Fruit fly (Drosophila melanogaster) whole organism, wandering third instar larva: ENCODE data around the gene sinah.

Source experiments
- CG32264 ChIP-seq: fragments of 200-800 bp; sonication (Bioruptor generic); optimal IDR thresholded peaks from 2 replicates; lab custom pipeline; 2016; ENCODE audit warnings: missing biosample characterization, missing genetic modification characterization
- Dif ChIP-seq: fragments of 200-275, 200-300 bp; sonication (Bioruptor generic); optimal IDR thresholded peaks from 2 replicates; lab custom pipeline; 2018; ENCODE audit warnings: missing biosample characterization, missing genetic modification characterization; ENCODE audit not compliant: partially characterized antibody
- Hr83 ChIP-seq: fragments of 200-300 bp; sonication (Bioruptor generic); optimal IDR thresholded peaks from 2 replicates; lab custom pipeline; 2016; ENCODE audit warnings: missing biosample characterization, mild to moderate bottlenecking, missing genetic modification characterization, moderate library complexity; ENCODE audit not compliant: poor library complexity, severe bottlenecking
- Myc ChIP-seq: fragments of >200 bp; optimal IDR thresholded peaks from 2 replicates; lab custom pipeline; 2017
- dmrt93B ChIP-seq: fragments of 200-800 bp; sonication (Bioruptor generic); optimal IDR thresholded peaks from 2 replicates; lab custom pipeline; 2018; ENCODE audit warnings: missing biosample characterization, mild to moderate bottlenecking, missing genetic modification characterization
- fru ChIP-seq: fragments of 200-800 bp; sonication (Bioruptor generic); optimal IDR thresholded peaks from 3 replicates; lab custom pipeline; 2016; ENCODE audit warnings: missing biosample characterization, mild to moderate bottlenecking, missing genetic modification characterization
- h ChIP-seq: fragments of 200-800 bp; sonication (Bioruptor generic); optimal IDR thresholded peaks from 3 replicates; lab custom pipeline; 2016; ENCODE audit warnings: missing biosample characterization, mild to moderate bottlenecking, missing genetic modification characterization
- pan ChIP-seq: fragments of >200 bp; optimal IDR thresholded peaks from 2 replicates; lab custom pipeline; 2017

- TF ChIP-seq Hr83 (GFP tag; lab: Kevin White, UChicago) (no peak), Myc (lab: Kevin White, UChicago) (no peak), fru (no peak), dmrt93B (GFP tag; lab: Kevin White, UChicago) (no peak), Dif (GFP tag; lab: Kevin White, UChicago) (no peak), pan (lab: Kevin White, UChicago) (no peak), h (GFP tag; lab: Kevin White, UChicago) (no peak), CG32264 (GFP tag; lab: Kevin White, UChicago) (no peak)
Measured at dm6 chr3L:16893647-16894046, 34.8 kb downstream of the sinah start.
